Worm (Caenorhabditis elegans) whole organism, young adult: Measurements from ENCODE around the gene T26G10.5.

Experiments
- B0261.1 ChIP-seq: sonication (generic microtip); optimal IDR thresholded peaks from 2 replicates; lab custom pipeline; 2016; ENCODE audit warnings: mild to moderate bottlenecking, missing genetic modification characterization, moderate library complexity, missing compliant biosample characterization
- B0336.3 ChIP-seq: fragments of 200-800 bp; sonication (Bioruptor generic); IDR thresholded peaks from 2 replicates; pipeline ENCODE4 v1.3.6; 2022; ENCODE audit warnings: missing genetic modification characterization, missing compliant biosample characterization
- C06A6.2 ChIP-seq: fragments of 200-800 bp; sonication (Bioruptor generic); conservative IDR thresholded peaks from 2 replicates; pipeline ENCODE4 v1.3.6; 2022; ENCODE audit warnings: missing genetic modification characterization, missing compliant biosample characterization
- D2030.7 ChIP-seq: fragments of 200-800 bp; sonication (Bioruptor generic); IDR thresholded peaks from 2 replicates; pipeline ENCODE4 v1.3.6; 2022; ENCODE audit warnings: missing genetic modification reagents, missing genetic modification characterization, missing compliant biosample characterization
- F22D6.2 ChIP-seq: sonication (generic microtip); optimal IDR thresholded peaks from 2 replicates; lab custom pipeline; 2016; ENCODE audit warnings: mild to moderate bottlenecking, missing genetic modification characterization, missing compliant biosample characterization
- F23B12.7 ChIP-seq: sonication (generic microtip); optimal IDR thresholded peaks from 2 replicates; lab custom pipeline; 2017; ENCODE audit warnings: missing genetic modification characterization, mild to moderate bottlenecking, missing compliant biosample characterization, antibody characterized with exemption, moderate library complexity; ENCODE audit not compliant: insufficient read depth
- K12H6.12 ChIP-seq: fragments of 200-800 bp; sonication (Bioruptor generic); optimal IDR thresholded peaks from 2 replicates; lab custom pipeline; 2018; ENCODE audit warnings: mild to moderate bottlenecking, missing genetic modification characterization, missing compliant biosample characterization
- T07F8.4 ChIP-seq: sonication (generic microtip); optimal IDR thresholded peaks from 2 replicates; lab custom pipeline; 2016; ENCODE audit warnings: mild to moderate bottlenecking, missing genetic modification characterization, moderate library complexity, missing compliant biosample characterization
- T26A5.8 ChIP-seq: sonication (generic microtip); optimal IDR thresholded peaks from 2 replicates; lab custom pipeline; 2016; ENCODE audit warnings: missing genetic modification characterization, missing compliant biosample characterization
- Y53G8AR.9 ChIP-seq: fragments of 200-800 bp; sonication (Bioruptor generic); conservative IDR thresholded peaks from 2 replicates; pipeline ENCODE4 v1.3.6; 2022; ENCODE audit warnings: missing genetic modification reagents, missing genetic modification characterization, missing compliant biosample characterization
- Y56A3A.18 ChIP-seq: fragments of 200-800 bp; sonication (Bioruptor generic); IDR thresholded peaks from 2 replicates; pipeline ENCODE4 v1.3.6; 2022; ENCODE audit warnings: missing genetic modification reagents, missing genetic modification characterization, missing compliant biosample characterization
- ZK185.1 ChIP-seq: sonication (generic microtip); optimal IDR thresholded peaks from 2 replicates; lab custom pipeline; 2016; ENCODE audit warnings: mild to moderate bottlenecking, missing genetic modification characterization, missing compliant biosample characterization; ENCODE audit not compliant: poor library complexity, severe bottlenecking
- ama-1 ChIP-seq, 3 experiments: fragments of 150-350 bp in 1 of 3; sonication (generic microtip) in 2 of 3; optimal IDR thresholded peaks; 2 replicates each; lab custom pipeline; 2014 to 2018; ENCODE audit warnings: missing biosample characterization in 2 of 3, missing genetic modification characterization in 2 of 3, missing genetic modification reagents in 2 of 3
- aptf-3 ChIP-seq: fragments of 200-800 bp; sonication (Bioruptor generic); IDR thresholded peaks from 2 replicates; pipeline ENCODE4 v1.3.6; 2022; ENCODE audit warnings: missing genetic modification characterization, missing compliant biosample characterization
- athp-1 ChIP-seq: sonication (generic microtip); optimal IDR thresholded peaks from 2 replicates; lab custom pipeline; 2017; ENCODE audit warnings: mild to moderate bottlenecking, missing genetic modification characterization, missing compliant biosample characterization
- bed-1 ChIP-seq: fragments of 200-800 bp; sonication (Bioruptor generic); IDR thresholded peaks from 2 replicates; pipeline ENCODE4 v1.3.6; 2022; ENCODE audit warnings: missing genetic modification reagents, missing genetic modification characterization, missing compliant biosample characterization
- ceh-100 ChIP-seq: fragments of 200-800 bp; sonication (Bioruptor generic); IDR thresholded peaks from 2 replicates; pipeline ENCODE4 v1.3.6; 2022; ENCODE audit warnings: missing genetic modification reagents, missing genetic modification characterization, missing compliant biosample characterization
- ceh-58 ChIP-seq: fragments of 200-800 bp; sonication (Bioruptor generic); IDR thresholded peaks from 2 replicates; pipeline ENCODE4 v1.3.6; 2022; ENCODE audit warnings: missing genetic modification characterization, missing compliant biosample characterization
- chd-7 ChIP-seq: sonication (generic microtip); optimal IDR thresholded peaks from 2 replicates; lab custom pipeline; 2016; ENCODE audit warnings: mild to moderate bottlenecking, missing genetic modification characterization, moderate library complexity, missing compliant biosample characterization
- die-1 ChIP-seq: sonication (generic microtip); optimal IDR thresholded peaks from 2 replicates; lab custom pipeline; 2016; ENCODE audit warnings: missing genotype, mild to moderate bottlenecking, missing genetic modification characterization, missing compliant biosample characterization
- egl-18 ChIP-seq: fragments of 200-800 bp; sonication (Bioruptor generic); IDR thresholded peaks from 2 replicates; pipeline ENCODE4 v1.3.6; 2022; ENCODE audit warnings: missing genetic modification reagents, missing genetic modification characterization, missing compliant biosample characterization
- ets-4 ChIP-seq: fragments of 200-800 bp; sonication (Bioruptor generic); optimal IDR thresholded peaks from 2 replicates; lab custom pipeline; 2018; ENCODE audit warnings: mild to moderate bottlenecking, missing genetic modification characterization, missing compliant biosample characterization
- gei-17 ChIP-seq: fragments of 200-800 bp; sonication (Bioruptor generic); optimal IDR thresholded peaks from 2 replicates; lab custom pipeline; 2018; ENCODE audit warnings: mild to moderate bottlenecking, missing genetic modification characterization, missing compliant biosample characterization
- him-1 ChIP-seq: sonication (generic microtip); optimal IDR thresholded peaks from 2 replicates; lab custom pipeline; 2016; ENCODE audit warnings: missing genotype, missing genetic modification reagents, missing genetic modification characterization, missing compliant biosample characterization
- hlh-26 ChIP-seq: fragments of 200-800 bp; sonication (Bioruptor generic); conservative IDR thresholded peaks from 2 replicates; pipeline ENCODE4 v1.3.6; 2022; ENCODE audit warnings: missing genetic modification reagents, missing genetic modification characterization, missing compliant biosample characterization
- hmg-20 ChIP-seq: fragments of 200-800 bp; sonication (Bioruptor generic); IDR thresholded peaks from 2 replicates; pipeline ENCODE4 v1.3.6; 2022; ENCODE audit warnings: missing genetic modification reagents, missing genetic modification characterization, missing compliant biosample characterization
- hrde-1 ChIP-seq: sonication (generic microtip); optimal IDR thresholded peaks from 2 replicates; lab custom pipeline; 2016; ENCODE audit warnings: missing genetic modification characterization, mild to moderate bottlenecking, missing compliant biosample characterization, moderate library complexity, missing genotype, missing genetic modification reagents, borderline replicate concordance
- lin-40 ChIP-seq: sonication (generic microtip); optimal IDR thresholded peaks from 2 replicates; lab custom pipeline; 2016; ENCODE audit warnings: missing genetic modification characterization, mild to moderate bottlenecking, missing compliant biosample characterization, missing genotype, missing genetic modification reagents
- lir-1 ChIP-seq: fragments of 200-800 bp; sonication (Bioruptor generic); conservative IDR thresholded peaks from 2 replicates; pipeline ENCODE4 v1.3.6; 2022; ENCODE audit warnings: missing genetic modification reagents, missing genetic modification characterization, missing compliant biosample characterization
- madf-10 ChIP-seq: sonication (generic microtip); optimal IDR thresholded peaks from 2 replicates; lab custom pipeline; 2016; ENCODE audit warnings: mild to moderate bottlenecking, missing genetic modification characterization, missing compliant biosample characterization
- madf-6 ChIP-seq: fragments of 200-800 bp; sonication (Bioruptor generic); IDR thresholded peaks from 2 replicates; pipeline ENCODE4 v1.3.6; 2022; ENCODE audit warnings: missing genetic modification reagents, missing genetic modification characterization, missing compliant biosample characterization
- mcd-1 ChIP-seq: fragments of 200-800 bp; sonication (Bioruptor generic); IDR thresholded peaks from 2 replicates; pipeline ENCODE4 v1.3.6; 2022; ENCODE audit warnings: missing genetic modification reagents, missing genetic modification characterization, missing compliant biosample characterization
- mel-28 ChIP-seq: sonication (generic microtip); optimal IDR thresholded peaks from 2 replicates; lab custom pipeline; 2016; ENCODE audit warnings: borderline replicate concordance, mild to moderate bottlenecking, missing genetic modification characterization, missing compliant biosample characterization
- mxl-1 ChIP-seq: sonication (generic microtip); optimal IDR thresholded peaks from 2 replicates; lab custom pipeline; 2016; ENCODE audit warnings: missing genetic modification characterization, missing compliant biosample characterization
- nfya-1 ChIP-seq: sonication (generic microtip); optimal IDR thresholded peaks from 2 replicates; lab custom pipeline; 2017; ENCODE audit warnings: antibody characterized with exemption, missing compliant biosample characterization, missing genetic modification characterization, borderline replicate concordance; ENCODE audit not compliant: insufficient read depth
- nfya-2 ChIP-seq: fragments of 200-800 bp; sonication (Bioruptor generic); IDR thresholded peaks from 2 replicates; pipeline ENCODE4 v1.3.6; 2022; ENCODE audit warnings: missing genetic modification reagents, missing genetic modification characterization, missing compliant biosample characterization
- nhr-27 ChIP-seq: fragments of 200-800 bp; sonication (Bioruptor generic); optimal IDR thresholded peaks from 2 replicates; lab custom pipeline; 2018; ENCODE audit warnings: mild to moderate bottlenecking, missing genetic modification characterization, moderate library complexity, missing compliant biosample characterization
- nhr-90 ChIP-seq: sonication (generic microtip); optimal IDR thresholded peaks from 2 replicates; lab custom pipeline; 2016; ENCODE audit warnings: missing genotype, mild to moderate bottlenecking, missing genetic modification characterization, missing compliant biosample characterization
- pbrm-1 ChIP-seq: fragments of 200-800 bp; sonication (Bioruptor generic); IDR thresholded peaks from 2 replicates; pipeline ENCODE4 v1.3.6; 2022; ENCODE audit warnings: missing genetic modification reagents, missing genetic modification characterization, missing compliant biosample characterization
- rec-8 ChIP-seq, 2 experiments: sonication (generic microtip); optimal IDR thresholded peaks; 2 replicates each; lab custom pipeline; 2016; ENCODE audit warnings: mild to moderate bottlenecking in 2 of 2, missing genetic modification characterization in 2 of 2, missing genetic modification reagents in 2 of 2, missing genotype in 2 of 2, missing biosample characterization in 1 of 2, missing compliant biosample characterization in 1 of 2, moderate library complexity in 1 of 2
- sptf-2 ChIP-seq: fragments of 200-800 bp; sonication (Bioruptor generic); optimal IDR thresholded peaks from 2 replicates; lab custom pipeline; 2018; ENCODE audit warnings: mild to moderate bottlenecking, missing genetic modification characterization, missing compliant biosample characterization
- unc-130 ChIP-seq: sonication (generic microtip); optimal IDR thresholded peaks from 2 replicates; lab custom pipeline; 2016; ENCODE audit warnings: missing genetic modification reagents, missing genetic modification characterization, missing compliant biosample characterization
- zfh-2 ChIP-seq: fragments of 200-800 bp; sonication (Bioruptor generic); conservative IDR thresholded peaks from 2 replicates; pipeline ENCODE4 v1.3.6; 2022; ENCODE audit warnings: missing genetic modification reagents, missing genetic modification characterization, missing compliant biosample characterization
- zim-3 ChIP-seq: sonication (generic microtip); optimal IDR thresholded peaks from 2 replicates; lab custom pipeline; 2017; ENCODE audit warnings: mild to moderate bottlenecking, missing genetic modification characterization, moderate library complexity, missing compliant biosample characterization
- ztf-18 ChIP-seq: sonication (generic microtip); optimal IDR thresholded peaks from 2 replicates; lab custom pipeline; 2016; ENCODE audit warnings: missing genotype, mild to moderate bottlenecking, missing genetic modification characterization, missing compliant biosample characterization
- ztf-26 ChIP-seq: sonication (generic microtip); optimal IDR thresholded peaks from 2 replicates; lab custom pipeline; 2017; ENCODE audit warnings: missing genetic modification characterization, missing compliant biosample characterization
- ztf-6 ChIP-seq: fragments of 200-800 bp; sonication (Bioruptor generic); IDR thresholded peaks from 2 replicates; pipeline ENCODE4 v1.3.6; 2022; ENCODE audit warnings: missing genetic modification reagents, missing genetic modification characterization, missing compliant biosample characterization

The T26G10.5 gene

DNA sequence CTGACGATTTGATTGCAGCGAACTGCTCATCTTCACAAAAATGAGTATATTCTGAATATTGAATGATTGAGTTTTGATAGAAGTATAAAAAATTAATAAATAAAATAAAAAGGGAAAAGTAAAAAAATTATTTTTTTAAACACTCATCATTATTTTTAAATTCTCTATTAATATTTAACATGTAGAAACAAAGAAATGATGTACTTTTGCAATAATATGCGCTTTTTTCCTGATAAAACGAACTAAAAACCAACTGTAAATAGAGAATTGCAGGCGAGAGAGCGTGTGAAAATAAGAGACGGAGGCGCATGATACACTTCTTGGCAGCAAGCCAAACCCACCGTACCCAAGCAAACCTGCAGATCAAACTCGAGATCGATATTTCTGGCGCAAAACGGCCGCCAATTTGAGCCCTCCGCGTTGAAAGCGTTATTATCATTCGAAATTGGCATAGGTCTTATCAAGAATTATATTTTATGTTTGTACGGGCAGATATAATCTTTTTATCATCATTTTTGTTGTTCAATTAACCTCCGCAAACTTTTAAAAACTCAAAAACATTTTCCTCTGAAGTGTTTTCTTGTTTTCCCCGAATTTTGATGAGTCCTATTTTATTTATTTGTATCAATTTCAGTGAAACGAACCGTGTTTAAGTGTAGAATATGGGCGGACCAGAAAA, 29.9 kb upstream of the T26G10.5 start, which contains the start of the genes rheb-1 and spk-1 (continued):
- TF ChIP-seq ztf-6, result no peak
- TF ChIP-seq sptf-2 (GFP tag; lab: Kevin White, UChicago), result no peak
- peak; percentile 13 for TF ChIP-seq F22D6.2 (tag; lab: Kevin White, UChicago)
- peak; percentile 82 for TF ChIP-seq F23B12.7 (tag; lab: Kevin White, UChicago)
- peak; percentile 79 for TF ChIP-seq zfh-2 (GFP tag; lab: Robert Waterston, UW)
- peak; percentile 54; the same call in 1 of the 2 replicates for TF ChIP-seq ceh-100 (GFP tag; lab: Robert Waterston, UW)
- peak; percentile 84 for TF ChIP-seq ZK185.1 (tag; lab: Kevin White, UChicago)
- TF ChIP-seq ceh-58, result no peak
- TF ChIP-seq chd-7, result peak; percentile 75
- TF ChIP-seq unc-130, result peak; percentile 30
- no peak for TF ChIP-seq mxl-1 (tag; lab: Kevin White, UChicago)
- TF ChIP-seq mel-28 (tag; lab: Kevin White, UChicago), result no peak
- no peak for TF ChIP-seq hlh-26
- no peak for TF ChIP-seq rec-8 (tag; optimal IDR thresholded peaks at IDR 0.05; lab: Kevin White, UChicago)
- TF ChIP-seq bed-1 (GFP tag; lab: Robert Waterston, UW), result no peak
- no peak for TF ChIP-seq die-1 (tag; lab: Kevin White, UChicago)
- TF ChIP-seq T07F8.4 (tag; lab: Kevin White, UChicago), result no peak
- TF ChIP-seq lin-40, result peak; percentile 87
- TF ChIP-seq C06A6.2, result peak; percentile 73
- TF ChIP-seq ets-4 (GFP tag; lab: Kevin White, UChicago), result peak; percentile 79
- peak; percentile 56 for TF ChIP-seq nhr-90 (tag; lab: Kevin White, UChicago)
- TF ChIP-seq B0336.3 (GFP tag; lab: Robert Waterston, UW), result peak; percentile 87
- peak; percentile 47 for TF ChIP-seq gei-17 (GFP tag; lab: Kevin White, UChicago)
- TF ChIP-seq nfya-2, result no peak
- TF ChIP-seq egl-18 (GFP tag; lab: Robert Waterston, UW), result no peak
- no peak for TF ChIP-seq T26A5.8 (tag; lab: Kevin White, UChicago)
- peak; percentile 83 for TF ChIP-seq madf-6
- no peak for TF ChIP-seq Y56A3A.18 (GFP tag; lab: Robert Waterston, UW)
- TF ChIP-seq aptf-3, result no peak
- peak; percentile 78 for TF ChIP-seq D2030.7 (GFP tag; lab: Robert Waterston, UW)
- peak; percentile 7 for TF ChIP-seq B0261.1
- TF ChIP-seq athp-1 (tag; lab: Kevin White, UChicago), result peak; percentile 86
- peak; percentile 94 for TF ChIP-seq pbrm-1 (GFP tag; lab: Robert Waterston, UW)
- TF ChIP-seq ztf-18 (tag; lab: Kevin White, UChicago), result peak; percentile 74
- TF ChIP-seq hrde-1 (tag; lab: Kevin White, UChicago), result no peak
- no peak for TF ChIP-seq nfya-1
- peak; percentile 89 for TF ChIP-seq mcd-1 (GFP tag; lab: Robert Waterston, UW)
- peak; percentile 60 for TF ChIP-seq ztf-26 (tag; lab: Kevin White, UChicago)
- TF ChIP-seq hmg-20 (GFP tag; lab: Robert Waterston, UW), result no peak
- no peak for TF ChIP-seq ama-1 (optimal IDR thresholded peaks at IDR 0.05; lab: Kevin White, UChicago)
- TF ChIP-seq ama-1 (GFP tag; optimal IDR thresholded peaks at IDR 0.05; lab: Kevin White, UChicago), result no peak
- TF ChIP-seq Y53G8AR.9, result peak; percentile 59; the same call in 1 of the 2 replicates
- peak; percentile 76 for TF ChIP-seq K12H6.12
- TF ChIP-seq lir-1 (GFP tag; lab: Robert Waterston, UW), result peak; percentile 66; the same call in 1 of the 2 replicates
- no peak for TF ChIP-seq him-1 (tag; lab: Kevin White, UChicago)
- no peak for TF ChIP-seq nhr-27 (tag; lab: Kevin White, UChicago)
- peak; percentile 84 for TF ChIP-seq madf-10 (tag; lab: Kevin White, UChicago)
- no peak for TF ChIP-seq zim-3 (tag; lab: Kevin White, UChicago)
- TF ChIP-seq, all 124 proteins: peak for 72
